Fruit fly (Drosophila melanogaster) whole organism, adult: ENCODE data around the gene CG3348.

Experiments used
- CG11617 ChIP-seq: fragments of 200-800 bp; sonication (Bioruptor generic); optimal IDR thresholded peaks from 2 replicates; lab custom pipeline; 2017; ENCODE audit warnings: mild to moderate bottlenecking, missing biosample characterization, missing genetic modification reagents, missing genetic modification characterization
- CG12768 ChIP-seq: fragments of 200-800 bp; sonication (Bioruptor generic); optimal IDR thresholded peaks from 2 replicates; lab custom pipeline; 2017; ENCODE audit warnings: missing biosample characterization, missing genetic modification characterization, mild to moderate bottlenecking, moderate library complexity, missing genetic modification reagents
- CG14711 ChIP-seq: fragments of 200-800 bp; sonication (Bioruptor generic); optimal IDR thresholded peaks from 2 replicates; lab custom pipeline; 2018; ENCODE audit warnings: missing biosample characterization, mild to moderate bottlenecking, missing genetic modification characterization, moderate library complexity
- CG1620 ChIP-seq: fragments of 200-800 bp; sonication (Bioruptor generic); optimal IDR thresholded peaks from 2 replicates; lab custom pipeline; 2016; ENCODE audit warnings: missing biosample characterization, missing genetic modification characterization
- CG33017 ChIP-seq: fragments of 200-800 bp; sonication (Bioruptor generic); optimal IDR thresholded peaks from 2 replicates; lab custom pipeline; 2018; ENCODE audit warnings: missing biosample characterization, mild to moderate bottlenecking, missing genetic modification characterization, moderate library complexity
- CG5204 ChIP-seq: fragments of 200-800 bp; sonication (Bioruptor generic); optimal IDR thresholded peaks from 2 replicates; lab custom pipeline; 2016; ENCODE audit warnings: missing biosample characterization, missing genetic modification characterization
- CG7045 ChIP-seq: fragments of 200-800 bp; sonication (Bioruptor generic); optimal IDR thresholded peaks from 2 replicates; lab custom pipeline; 2017; ENCODE audit warnings: missing biosample characterization, mild to moderate bottlenecking, missing genetic modification characterization
- CG7101 ChIP-seq: fragments of 200-800 bp; sonication (Bioruptor generic); optimal IDR thresholded peaks from 2 replicates; lab custom pipeline; 2018; ENCODE audit warnings: missing biosample characterization, mild to moderate bottlenecking, missing genetic modification characterization, moderate library complexity
- Clk ChIP-seq: fragments of 200-800 bp; sonication (Bioruptor generic); optimal IDR thresholded peaks from 2 replicates; lab custom pipeline; 2017; ENCODE audit warnings: missing biosample characterization, missing genetic modification characterization
- Crg-1 ChIP-seq: fragments of 200-800 bp; sonication (Bioruptor generic); optimal IDR thresholded peaks from 2 replicates; lab custom pipeline; 2016; ENCODE audit warnings: missing biosample characterization, missing genetic modification characterization
- Hr96 ChIP-seq: fragments of 200-800 bp; sonication (Bioruptor generic); optimal IDR thresholded peaks from 2 replicates; lab custom pipeline; 2016; ENCODE audit warnings: missing biosample characterization, missing genetic modification characterization
- Mnt ChIP-seq: fragments of 200-800 bp; sonication (Bioruptor generic); optimal IDR thresholded peaks from 2 replicates; lab custom pipeline; 2016; ENCODE audit warnings: missing biosample characterization, mild to moderate bottlenecking, missing genetic modification characterization
- bab1 ChIP-seq: fragments of 200-800 bp; sonication (Bioruptor generic); optimal IDR thresholded peaks from 3 replicates; lab custom pipeline; 2019; ENCODE audit warnings: missing biosample characterization, mild to moderate bottlenecking, missing genetic modification characterization, moderate library complexity
- cic ChIP-seq: fragments of 200-800 bp; sonication (Bioruptor generic); optimal IDR thresholded peaks from 2 replicates; lab custom pipeline; 2017; ENCODE audit warnings: missing biosample characterization, mild to moderate bottlenecking, missing genetic modification characterization, moderate library complexity
- cnc ChIP-seq, 2 experiments: fragments of >200 bp; optimal IDR thresholded peaks; 2 replicates each; lab custom pipeline; 2017
- kay ChIP-seq: fragments of 200-800 bp; sonication (Bioruptor generic); peaks from one replicate; lab custom pipeline; 2016; ENCODE audit warnings: missing biosample characterization, missing genetic modification characterization, borderline replicate concordance
- ovo ChIP-seq: fragments of 200-800 bp; sonication (Bioruptor generic); optimal IDR thresholded peaks from 2 replicates; lab custom pipeline; 2016; ENCODE audit warnings: missing biosample characterization, missing genetic modification characterization
- pad ChIP-seq: fragments of 200-800 bp; sonication (Bioruptor generic); optimal IDR thresholded peaks from 3 replicates; lab custom pipeline; 2017; ENCODE audit warnings: missing biosample characterization, missing genetic modification characterization, mild to moderate bottlenecking, moderate library complexity, missing genetic modification reagents
- tj ChIP-seq: fragments of 200-800 bp; sonication (Bioruptor generic); optimal IDR thresholded peaks from 3 replicates; lab custom pipeline; 2017; ENCODE audit warnings: missing biosample characterization, mild to moderate bottlenecking, missing genetic modification characterization, moderate library complexity
- toe ChIP-seq: fragments of 200-800 bp; sonication (Bioruptor generic); optimal IDR thresholded peaks from 2 replicates; lab custom pipeline; 2016; ENCODE audit warnings: missing biosample characterization, missing genetic modification characterization

The CG3348 gene

dm6 chr3R:27270379-27271266 lies 21.4 kb downstream of the CG3348 start:
- no peak for TF ChIP-seq CG33017 (tag; lab: Kevin White, UChicago)
- peak; percentile 7 for TF ChIP-seq pad (GFP tag; lab: Kevin White, UChicago)
- no peak for TF ChIP-seq Crg-1 (GFP tag; lab: Kevin White, UChicago)
- no peak for TF ChIP-seq bab1
- no peak for TF ChIP-seq kay (GFP tag; lab: Kevin White, UChicago)
- no peak for TF ChIP-seq CG7045
- no peak for TF ChIP-seq CG12768 (GFP tag; lab: Kevin White, UChicago)
- TF ChIP-seq CG14711 (tag; lab: Kevin White, UChicago) = no peak
- no peak for TF ChIP-seq Hr96
- no peak for TF ChIP-seq CG7101 (tag; lab: Kevin White, UChicago)
- TF ChIP-seq CG5204 (GFP tag; lab: Kevin White, UChicago) = no peak
- no peak for TF ChIP-seq Clk (GFP tag; lab: Kevin White, UChicago)
- no peak for TF ChIP-seq ovo (GFP tag; lab: Kevin White, UChicago)
- TF ChIP-seq cnc (optimal IDR thresholded peaks at IDR 0.05; lab: Kevin White, UChicago) = peak in 1 of 2 experiments; percentile 36
- peak; percentile 13 for TF ChIP-seq cic
- peak; percentile 38 for TF ChIP-seq tj (GFP tag; lab: Kevin White, UChicago)
- no peak for TF ChIP-seq CG1620 (GFP tag; lab: Kevin White, UChicago)
- no peak for TF ChIP-seq Mnt
- no peak for TF ChIP-seq toe (GFP tag; lab: Kevin White, UChicago)
- TF ChIP-seq CG11617 (GFP tag; lab: Kevin White, UChicago) = no peak

- TF ChIP-seq cic = no peak
- TF ChIP-seq Crg-1 (GFP tag; lab: Kevin White, UChicago) = no peak
- TF ChIP-seq pad (GFP tag; lab: Kevin White, UChicago) = no peak
- no peak for TF ChIP-seq CG11617 (GFP tag; lab: Kevin White, UChicago)
- no peak for TF ChIP-seq CG5204 (GFP tag; lab: Kevin White, UChicago)
- TF ChIP-seq cnc (optimal IDR thresholded peaks at IDR 0.05; lab: Kevin White, UChicago) = no peak
- TF ChIP-seq CG7101 (tag; lab: Kevin White, UChicago) = no peak
- TF ChIP-seq CG14711 (tag; lab: Kevin White, UChicago) = no peak
- no peak for TF ChIP-seq CG7045
- no peak for TF ChIP-seq toe (GFP tag; lab: Kevin White, UChicago)
- no peak for TF ChIP-seq Mnt
- TF ChIP-seq kay (GFP tag; lab: Kevin White, UChicago) = no peak
These were observed 26.7 kb downstream of the CG3348 start, which contains the start of the genes CG14262 and CG14260 for dm6 chr3R:27265330-27265729. Gene CG14262, minus strand, starts transcription at chr3R:27265430. Gene CG14260, plus strand, starts transcription at chr3R:27265457.

dm6 chr3R:27263434-27264215 lies 28.4 kb downstream of the CG3348 start, which contains the start of gene woc:
Gene woc, minus strand, starts transcription at chr3R:27264055.
- no peak for TF ChIP-seq CG1620 (GFP tag; lab: Kevin White, UChicago)
- TF ChIP-seq CG12768 (GFP tag; lab: Kevin White, UChicago) = peak; percentile 66
- peak; percentile 74 for TF ChIP-seq ovo (GFP tag; lab: Kevin White, UChicago)
- peak; percentile 39 for TF ChIP-seq cic
- TF ChIP-seq Clk (GFP tag; lab: Kevin White, UChicago) = no peak
- no peak for TF ChIP-seq CG5204 (GFP tag; lab: Kevin White, UChicago)
- TF ChIP-seq Mnt = peak; percentile 68
- peak; percentile 79 for TF ChIP-seq CG11617 (GFP tag; lab: Kevin White, UChicago)
- TF ChIP-seq cnc (optimal IDR thresholded peaks at IDR 0.05; lab: Kevin White, UChicago) = no peak
- peak; percentile 29 for TF ChIP-seq bab1
- TF ChIP-seq CG7045 = peak; percentile 55
- no peak for TF ChIP-seq kay (GFP tag; lab: Kevin White, UChicago)
- peak; percentile 39 for TF ChIP-seq CG7101 (tag; lab: Kevin White, UChicago)
- TF ChIP-seq pad (GFP tag; lab: Kevin White, UChicago) = peak; percentile 58
- TF ChIP-seq Hr96 = peak; percentile 79
- TF ChIP-seq toe (GFP tag; lab: Kevin White, UChicago) = no peak
- peak; percentile 2 for TF ChIP-seq CG14711 (tag; lab: Kevin White, UChicago)
- TF ChIP-seq tj (GFP tag; lab: Kevin White, UChicago) = peak; percentile 63
- TF ChIP-seq Crg-1 (GFP tag; lab: Kevin White, UChicago) = no peak
- TF ChIP-seq CG33017 (tag; lab: Kevin White, UChicago) = peak; percentile 56

dm6 chr3R:27253921-27254376 lies 38.1 kb downstream of the CG3348 start:
- TF ChIP-seq Mnt = no peak
- no peak for TF ChIP-seq tj (GFP tag; lab: Kevin White, UChicago)
- TF ChIP-seq CG33017 (tag; lab: Kevin White, UChicago) = peak; percentile 32
- TF ChIP-seq Crg-1 (GFP tag; lab: Kevin White, UChicago) = no peak
- peak; percentile 21 for TF ChIP-seq CG14711 (tag; lab: Kevin White, UChicago)
